Worm (Caenorhabditis elegans): Measurements from ENCODE around the gene dhs-6.
"Not testable (repeated sequence)": the region's sequence is repeated elsewhere in the genome, so short reads cannot be mapped to it uniquely, and the experiment has no call there.

Gene dhs-6

DNA sequence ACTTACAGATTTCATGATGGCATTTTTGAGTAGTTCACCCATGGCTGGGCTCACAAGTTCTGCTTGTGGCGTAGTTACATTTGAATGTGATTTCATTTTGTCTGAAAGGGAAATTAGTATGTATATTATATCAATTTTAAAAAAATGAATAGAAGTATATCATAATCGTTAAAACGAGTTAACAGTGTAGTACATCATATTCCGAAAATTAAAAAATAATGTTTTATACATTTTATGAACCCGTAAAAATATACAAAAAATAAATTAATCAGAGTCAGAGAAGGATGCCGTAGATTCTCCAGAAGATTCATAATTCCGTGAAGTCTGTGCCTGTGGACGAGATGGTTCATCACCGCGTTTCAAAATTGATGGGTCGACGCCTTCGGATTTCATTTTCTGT, 27.8 kb upstream of the dhs-6 start, which contains the start of gene F59E12.9:
Gene F59E12.9, minus strand, starts transcription at position 101 of the 400 bp plus-strand sequence.
- no peak for TF ChIP-seq unc-62 (GFP tag; optimal IDR thresholded peaks at IDR 0.05)

DNA sequence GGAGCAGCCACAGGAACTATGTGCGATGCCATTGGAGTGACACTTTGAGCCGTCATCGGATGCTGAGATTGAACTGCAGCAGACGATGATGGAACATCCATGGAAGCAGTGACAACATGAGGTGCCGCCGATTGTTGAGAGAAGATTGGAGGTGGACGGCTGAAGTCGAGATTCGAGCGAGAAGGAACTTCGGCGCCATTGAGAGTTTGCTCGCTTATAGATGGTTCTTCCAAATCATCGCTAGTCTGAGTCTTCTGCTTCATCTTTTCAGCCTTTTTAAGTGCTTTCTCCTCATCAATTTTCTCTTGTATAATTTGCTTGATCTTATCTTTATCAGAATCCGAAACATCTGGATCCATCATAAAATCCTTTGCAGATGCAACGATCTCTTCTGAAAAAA, 23.0 kb upstream of the dhs-6 start:
- TF ChIP-seq unc-62 (GFP tag; optimal IDR thresholded peaks at IDR 0.05), result no peak

DNA sequence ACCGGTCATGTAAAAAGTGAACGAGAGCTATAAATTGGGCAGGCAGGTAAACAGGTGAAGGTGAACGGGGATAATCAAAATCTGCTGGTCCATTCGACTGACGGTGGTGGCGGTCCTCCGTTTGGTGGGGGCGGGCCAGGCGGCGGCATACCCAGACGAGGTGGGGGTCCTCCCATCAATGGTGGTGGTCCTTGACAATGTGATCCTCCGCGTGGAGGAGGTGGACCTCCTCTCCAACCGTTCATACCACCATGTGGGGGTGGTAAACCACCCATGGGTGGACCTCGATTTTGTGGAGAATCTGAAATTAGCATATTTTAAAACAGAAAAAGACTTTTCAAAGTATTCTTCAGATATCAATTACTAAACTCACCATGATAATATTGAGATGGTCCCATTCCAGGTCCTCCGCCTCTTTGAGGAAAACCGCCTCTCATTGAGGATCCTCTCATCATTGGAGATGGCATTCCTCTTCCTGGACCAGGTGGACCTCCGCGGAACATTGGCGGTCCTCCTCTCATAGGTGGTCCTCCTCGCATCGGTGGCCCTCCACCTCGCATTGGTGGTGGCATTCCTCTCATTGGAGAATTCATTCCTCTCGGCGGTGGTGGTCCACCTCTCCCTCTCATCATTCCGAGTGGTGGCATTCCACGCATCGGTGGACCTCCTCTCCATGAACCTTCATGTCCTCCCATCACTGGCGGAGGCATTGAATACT, 21.4 kb upstream of the dhs-6 start:
- TF ChIP-seq unc-62 (GFP tag; optimal IDR thresholded peaks at IDR 0.05), result no peak

DNA sequence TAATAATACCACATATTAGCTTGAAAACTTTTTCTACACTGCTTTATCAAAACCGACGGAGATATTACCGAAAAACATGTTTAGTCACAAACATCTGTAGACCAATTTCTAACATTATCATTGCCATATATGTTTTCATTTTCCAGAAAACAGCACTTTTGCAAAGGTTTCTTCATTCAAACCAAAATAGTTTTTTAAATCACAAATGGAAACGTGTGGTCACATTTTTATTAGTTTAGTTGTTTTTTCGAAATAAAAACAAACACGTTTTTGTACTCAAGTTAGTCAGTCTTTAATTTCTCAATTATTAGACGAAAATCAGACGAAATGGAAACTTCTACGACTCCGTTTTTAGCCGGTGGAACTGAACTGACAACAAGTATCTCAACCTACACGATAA, 18.9 kb upstream of the dhs-6 start, which contains the start of gene F59E12.3:
Gene F59E12.3, plus strand, starts transcription at position 301 of the 400 bp plus-strand sequence.
- TF ChIP-seq unc-62 (GFP tag; optimal IDR thresholded peaks at IDR 0.05), result no peak

DNA sequence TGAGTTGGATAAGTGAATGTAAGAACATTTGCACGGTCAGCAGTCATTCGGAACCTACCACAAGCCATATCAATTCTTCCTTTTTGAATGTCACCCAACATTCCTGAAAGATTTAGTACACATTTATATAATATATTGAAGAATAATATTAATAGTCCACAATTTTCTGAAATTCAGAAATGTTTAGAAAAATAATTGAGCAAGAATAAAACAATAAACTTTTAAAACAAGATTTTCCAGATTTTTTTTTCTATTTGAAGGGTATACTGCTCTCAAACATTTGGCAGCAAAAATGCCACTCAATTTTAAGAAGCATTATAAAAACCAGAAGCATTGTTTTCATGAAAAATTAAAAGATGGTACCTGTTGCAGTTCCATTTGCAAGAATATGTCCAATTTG, 17.7 kb upstream of the dhs-6 start, which contains the start of gene F59E12.8:
Gene F59E12.8, minus strand, starts transcription at position 101 of the 400 bp plus-strand sequence.
- no peak for TF ChIP-seq unc-62 (GFP tag; optimal IDR thresholded peaks at IDR 0.05)

DNA sequence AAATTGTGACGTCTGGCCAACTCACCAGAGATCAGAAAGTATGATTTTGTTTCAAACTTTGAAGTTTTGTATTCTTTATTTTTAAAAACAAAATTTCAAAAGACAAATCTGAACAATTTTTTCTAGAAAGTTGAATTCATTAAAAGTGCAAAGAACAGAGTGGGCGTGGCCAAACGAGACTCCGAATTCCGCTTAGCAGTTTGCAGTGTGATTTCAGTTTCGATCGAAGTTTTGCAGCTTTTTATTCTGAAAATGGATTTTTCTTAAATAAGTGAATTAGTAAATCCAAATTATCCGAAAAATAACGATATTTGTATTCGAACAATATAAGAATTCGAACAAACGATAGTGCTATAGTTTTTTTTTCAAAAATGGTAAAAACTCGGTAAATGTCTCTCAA, 14.3 kb upstream of the dhs-6 start:
- no peak for TF ChIP-seq unc-62 (GFP tag; optimal IDR thresholded peaks at IDR 0.05)

DNA sequence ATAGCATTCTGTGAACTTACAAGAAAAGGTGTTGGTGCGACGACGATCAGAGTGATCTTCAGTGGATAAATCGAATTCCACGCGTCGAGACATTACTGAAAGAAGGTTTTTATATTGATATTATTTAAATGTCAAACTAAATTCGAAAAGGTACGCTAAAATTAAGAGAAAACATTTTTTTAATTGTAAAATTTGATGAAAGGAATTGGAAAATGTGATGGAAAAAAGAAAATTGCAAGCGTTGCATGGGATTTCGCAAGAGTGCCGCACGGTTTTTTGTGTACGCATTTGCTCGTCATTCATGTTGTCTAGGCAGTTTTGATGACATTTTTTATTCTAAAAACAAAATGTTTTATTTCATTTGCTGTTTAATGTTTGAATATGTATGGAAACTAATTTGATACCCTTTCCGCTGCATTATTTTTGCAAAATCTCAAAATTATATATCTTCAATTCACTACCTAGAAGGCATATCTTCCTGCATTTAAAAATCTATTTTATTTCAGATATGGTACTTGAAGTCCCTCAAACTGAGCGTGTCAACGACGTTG, 11.8 kb upstream of the dhs-6 start, which contains the start of the genes F59E12.6 and npl-4.1:
Gene F59E12.6, minus strand, starts transcription at position 101 of the 551 bp plus-strand sequence.
Gene npl-4.1, plus strand, starts transcription at position 501 of the 551 bp plus-strand sequence.
- not testable (repeated sequence) for TF ChIP-seq unc-62 (GFP tag; optimal IDR thresholded peaks at IDR 0.05)

DNA sequence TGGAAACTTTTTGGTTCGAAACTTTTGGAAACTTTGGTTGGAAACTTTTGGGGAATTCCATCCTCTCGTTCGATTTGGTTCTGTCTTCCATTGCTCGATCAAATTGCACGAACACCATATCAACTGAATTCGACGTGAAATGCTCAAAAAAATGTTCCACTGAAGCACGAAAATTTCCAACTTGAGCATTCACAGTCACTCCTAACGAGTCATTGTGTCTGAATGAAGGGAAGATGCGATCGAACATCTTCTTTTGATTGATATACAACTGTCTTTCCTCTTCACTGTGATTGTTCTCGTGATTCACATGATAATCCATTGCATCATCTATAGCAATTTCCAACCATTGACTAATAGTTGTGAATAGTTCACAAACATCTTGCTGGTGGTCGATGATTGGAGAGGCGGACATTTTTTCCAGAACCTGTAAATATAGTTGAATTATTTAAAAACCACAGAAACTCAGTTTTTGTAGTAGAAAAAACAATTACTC, 9.3 kb upstream of the dhs-6 start, which contains the start of gene F59E12.15:
Gene F59E12.15, minus strand, starts transcription at position 51 of the 493 bp plus-strand sequence.
- TF ChIP-seq unc-62 (GFP tag; optimal IDR thresholded peaks at IDR 0.05), result no peak

DNA sequence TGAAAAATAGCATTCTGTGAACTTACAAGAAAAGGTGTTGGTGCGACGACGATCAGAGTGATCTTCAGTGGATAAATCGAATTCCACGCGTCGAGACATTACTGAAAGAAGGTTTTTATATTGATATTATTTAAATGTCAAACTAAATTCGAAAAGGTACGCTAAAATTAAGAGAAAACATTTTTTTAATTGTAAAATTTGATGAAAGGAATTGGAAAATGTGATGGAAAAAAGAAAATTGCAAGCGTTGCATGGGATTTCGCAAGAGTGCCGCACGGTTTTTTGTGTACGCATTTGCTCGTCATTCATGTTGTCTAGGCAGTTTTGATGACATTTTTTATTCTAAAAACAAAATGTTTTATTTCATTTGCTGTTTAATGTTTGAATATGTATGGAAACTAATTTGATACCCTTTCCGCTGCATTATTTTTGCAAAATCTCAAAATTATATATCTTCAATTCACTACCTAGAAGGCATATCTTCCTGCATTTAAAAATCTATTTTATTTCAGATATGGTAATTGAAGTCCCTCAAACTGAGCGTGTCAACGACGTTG, 3.3 kb upstream of the dhs-6 start, which contains the start of the genes eif-3.L and npl-4.2:
Gene eif-3.L, minus strand, starts transcription at position 101 of the 557 bp plus-strand sequence.
Gene npl-4.2, plus strand, starts transcription at position 507 of the 557 bp plus-strand sequence.
- not testable (repeated sequence) for TF ChIP-seq unc-62 (GFP tag; optimal IDR thresholded peaks at IDR 0.05)

DNA sequence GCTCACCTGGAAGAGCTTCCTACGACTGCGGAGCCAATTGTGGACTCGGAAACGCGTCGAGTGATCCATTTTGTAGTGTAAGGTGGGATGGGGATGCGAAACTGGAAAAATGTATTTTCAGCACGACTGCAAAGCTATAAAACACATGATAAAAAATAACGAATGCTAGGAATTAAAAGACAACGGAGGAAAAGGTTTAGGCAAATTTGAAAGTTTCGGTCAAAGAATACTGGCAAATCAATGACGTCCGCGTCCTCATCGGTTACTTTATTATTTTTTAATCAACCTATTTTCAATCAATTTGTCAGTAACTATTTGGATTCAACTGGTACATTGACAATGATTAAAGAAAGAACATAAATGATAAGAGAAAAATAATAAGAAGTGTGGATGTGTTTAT, 11.4 kb downstream of the dhs-6 start, which contains the start of gene C17G10.7:
Gene C17G10.7, minus strand, starts transcription at position 101 of the 400 bp plus-strand sequence.
- TF ChIP-seq unc-62 (GFP tag; optimal IDR thresholded peaks at IDR 0.05), result no peak

DNA sequence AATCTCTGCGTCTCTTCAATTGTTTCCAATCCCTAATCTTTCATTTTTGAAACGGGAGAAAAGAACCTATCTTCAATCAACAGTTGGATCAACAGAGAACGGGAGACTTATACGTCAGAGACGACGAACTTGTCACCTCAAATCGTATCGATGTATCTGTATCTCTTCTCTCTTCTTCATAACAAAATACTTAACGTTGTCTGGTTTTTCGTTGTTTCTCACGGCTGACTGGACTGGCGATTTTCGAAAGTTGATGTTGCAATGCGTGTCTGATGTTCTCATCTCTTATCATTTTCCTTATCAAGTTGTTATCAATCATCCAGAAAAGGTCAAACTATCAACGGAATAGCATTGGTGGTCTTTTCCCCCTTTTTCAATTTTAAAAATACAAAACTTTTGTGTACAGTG, 13.6 kb downstream of the dhs-6 start:
- no peak for TF ChIP-seq unc-62 (GFP tag; optimal IDR thresholded peaks at IDR 0.05)

DNA sequence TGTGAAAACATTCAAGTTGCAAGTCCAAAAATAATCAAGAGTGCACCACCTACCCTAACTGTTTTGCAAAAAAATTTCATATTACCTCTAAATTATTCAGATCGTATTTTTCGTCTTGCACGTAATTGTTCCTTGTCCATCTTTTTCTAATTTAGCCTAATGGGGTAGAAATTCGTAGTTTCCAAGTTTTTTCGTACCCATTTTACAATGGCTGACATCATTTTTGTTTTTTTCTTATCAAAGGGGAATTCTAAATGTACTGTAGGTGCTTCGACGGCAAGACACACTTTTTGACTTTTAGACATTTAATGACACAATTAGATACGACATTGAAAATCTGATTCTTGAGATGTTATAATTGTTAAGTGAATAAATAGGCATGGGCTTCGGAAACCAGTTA, 14.7 kb downstream of the dhs-6 start:
- no peak for TF ChIP-seq unc-62 (GFP tag; optimal IDR thresholded peaks at IDR 0.05)

DNA sequence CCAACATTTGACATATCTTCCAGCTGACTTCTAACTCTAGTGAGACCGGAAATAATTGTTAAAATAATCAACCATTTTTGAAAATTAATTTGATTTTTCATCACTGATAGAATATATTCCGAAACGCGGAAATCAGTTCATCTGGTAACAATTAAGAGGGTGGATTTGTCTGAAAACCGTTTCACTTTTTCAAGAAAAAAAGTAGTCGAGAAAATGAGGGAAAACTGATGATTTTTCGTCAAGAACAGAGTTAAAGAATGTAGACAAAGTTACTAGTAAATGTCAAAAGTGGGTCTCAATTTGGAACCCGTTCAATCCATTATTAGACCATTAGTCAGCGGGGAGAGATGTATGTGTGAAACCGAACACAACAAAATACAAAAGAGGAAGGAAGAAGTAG, 15.9 kb downstream of the dhs-6 start, which contains the start of gene C17G10.6:
Gene C17G10.6, minus strand, starts transcription at position 101 of the 400 bp plus-strand sequence.
- TF ChIP-seq unc-62 (GFP tag; optimal IDR thresholded peaks at IDR 0.05), result no peak

DNA sequence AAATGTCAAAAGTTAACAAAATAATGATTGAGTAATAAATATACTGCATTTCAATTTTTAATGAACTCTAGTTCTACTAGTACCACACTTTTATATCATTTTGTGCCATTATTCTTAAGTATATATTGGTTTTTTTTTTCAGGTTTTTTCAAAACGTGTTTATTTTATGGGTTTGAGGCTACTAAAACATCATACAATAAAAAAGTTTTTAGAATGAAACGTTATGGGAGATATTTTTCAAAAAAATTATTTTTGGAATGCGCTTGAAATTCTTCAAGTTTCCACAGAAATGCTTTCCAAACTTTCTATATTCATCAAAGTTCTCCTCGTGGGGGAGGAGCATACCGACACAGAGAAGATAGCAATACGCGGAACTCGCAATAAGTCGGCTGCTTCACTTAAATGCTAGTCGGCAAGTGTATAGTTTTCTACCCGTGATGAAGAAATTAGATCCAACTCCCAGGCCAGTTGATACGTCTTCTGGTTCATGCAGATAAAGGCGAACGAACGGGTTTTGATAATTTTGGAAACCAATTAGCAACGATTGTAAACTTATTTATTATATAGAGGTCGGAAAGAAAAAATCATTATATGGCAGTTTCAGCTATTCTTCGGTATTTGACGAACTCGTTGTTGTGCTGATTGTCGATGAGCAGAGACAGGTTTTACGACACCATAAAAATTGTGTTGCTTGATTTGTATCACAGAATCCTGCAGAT, 19.6 kb downstream of the dhs-6 start, which contains the start of gene C17G10.10:
Gene C17G10.10, minus strand, starts transcription at position 51 of the 719 bp plus-strand sequence.
- TF ChIP-seq unc-62 (GFP tag; optimal IDR thresholded peaks at IDR 0.05), result no peak

DNA sequence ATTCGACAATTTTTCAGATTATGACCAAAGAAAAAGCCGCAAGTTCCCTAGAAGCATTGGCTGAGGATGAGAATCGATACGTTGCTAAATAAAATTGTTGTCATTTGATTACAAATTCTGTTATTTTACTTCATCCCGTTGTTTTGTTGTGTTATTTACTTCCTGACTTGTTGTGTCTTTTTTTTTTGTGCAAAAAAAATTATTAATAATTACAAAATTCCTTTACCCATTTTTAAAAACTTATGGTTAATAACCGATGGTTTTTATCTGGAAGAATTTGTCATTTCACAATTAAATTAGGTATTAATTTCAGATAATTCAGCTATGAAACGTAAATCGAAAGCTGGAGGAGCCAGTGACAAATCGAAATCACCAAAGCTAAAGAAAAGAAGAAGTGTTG, 22.9 kb downstream of the dhs-6 start, which contains the start of gene C17G10.1:
Gene C17G10.1, plus strand, starts transcription at position 301 of the 400 bp plus-strand sequence.
- TF ChIP-seq unc-62 (GFP tag; optimal IDR thresholded peaks at IDR 0.05), result no peak

All from whole organism, dauer.